Worm (Caenorhabditis elegans) whole organism, L3 larva: ENCODE results near the gene ints-7.

Experiments used
- aly-2 ChIP-seq: fragments of 150-350 bp; optimal IDR thresholded peaks from 2 replicates; lab custom pipeline; 2014; ENCODE audit warnings: missing biosample characterization, missing genetic modification characterization
- ceh-82 ChIP-seq: fragments of 150-350 bp; optimal IDR thresholded peaks from 2 replicates; lab custom pipeline; 2014; ENCODE audit warnings: missing biosample characterization, missing genetic modification characterization
- elt-3 ChIP-seq, 3 experiments: fragments of 150-350 bp in 1 of 3; sonication (generic microtip) in 2 of 3; optimal IDR thresholded peaks; 2 replicates in 2 of 3; 4 replicates in 1 of 3; lab custom pipeline; 2014 to 2017; ENCODE audit warnings: missing biosample characterization in 3 of 3, missing genetic modification characterization in 3 of 3
- lin-15B ChIP-seq: fragments of 150-350 bp; optimal IDR thresholded peaks from 2 replicates; lab custom pipeline; 2014; ENCODE audit warnings: missing biosample characterization, missing genetic modification characterization
- lin-39 ChIP-seq: fragments of 150-350 bp; optimal IDR thresholded peaks from 2 replicates; lab custom pipeline; 2018; ENCODE audit warnings: missing biosample characterization, missing genetic modification reagents, missing genetic modification characterization
- lsy-12 ChIP-seq: sonication (generic microtip); optimal IDR thresholded peaks from 2 replicates; lab custom pipeline; 2016; ENCODE audit warnings: mild to moderate bottlenecking, missing genetic modification characterization, missing compliant biosample characterization
- nhr-237 ChIP-seq: fragments of 150-350 bp; optimal IDR thresholded peaks from 2 replicates; lab custom pipeline; 2014; ENCODE audit warnings: missing biosample characterization, missing genetic modification characterization
- nhr-76 ChIP-seq: fragments of 150-350 bp; sonication (generic microtip); optimal IDR thresholded peaks from 5 replicates; lab custom pipeline; 2014; ENCODE audit warnings: missing biosample characterization, missing genetic modification characterization
- pqm-1 ChIP-seq: fragments of 150-350 bp; optimal IDR thresholded peaks from 2 replicates; lab custom pipeline; 2017; ENCODE audit warnings: missing biosample characterization, missing genetic modification characterization, inconsistent platforms
- skn-1 ChIP-seq: fragments of 150-350 bp; optimal IDR thresholded peaks from 2 replicates; lab custom pipeline; 2014; ENCODE audit warnings: missing biosample characterization, missing genetic modification characterization
- ztf-4 ChIP-seq: fragments of 150-350 bp; optimal IDR thresholded peaks from 2 replicates; lab custom pipeline; 2014; ENCODE audit warnings: missing biosample characterization, missing genetic modification characterization

ce11 chrII:11616333-11616942 is 33.8 kb downstream of the ints-7 start:
- TF ChIP-seq elt-3 (tag; optimal IDR thresholded peaks at IDR 0.05; lab: Kevin White, UChicago) = no peak
- no peak for TF ChIP-seq lsy-12 (tag; lab: Kevin White, UChicago)
- TF ChIP-seq aly-2 (tag; lab: Kevin White, UChicago) = no peak
- no peak for TF ChIP-seq nhr-76 (tag; lab: Kevin White, UChicago)
- no peak for TF ChIP-seq ceh-82 (tag; lab: Kevin White, UChicago)
- TF ChIP-seq lin-39 (tag; lab: Kevin White, UChicago) = no peak
- TF ChIP-seq lin-15B (tag; lab: Kevin White, UChicago) = no peak
- no peak for TF ChIP-seq nhr-237 (tag; lab: Kevin White, UChicago)
- no peak for TF ChIP-seq pqm-1
- TF ChIP-seq skn-1 (tag; lab: Kevin White, UChicago) = no peak
- no peak for TF ChIP-seq ztf-4 (tag; lab: Kevin White, UChicago)
